Worm (Caenorhabditis elegans): ENCODE measurements around the gene hpo-34.

The hpo-34 gene

ce11 chrX:11465215-11465614, 53.7 kb downstream of the hpo-34 start, which contains the start of gene lin-14 (continued):
- TF ChIP-seq pbrm-1 (GFP tag; IDR thresholded peaks at IDR 0.05) = no peak

- no peak for TF ChIP-seq mel-28 (tag; optimal IDR thresholded peaks at IDR 0.05; ENCODE audit: borderline replicate concordance)
- TF ChIP-seq let-607 (tag; optimal IDR thresholded peaks at IDR 0.05) = peak in 1 of 2 experiments; percentile 4
- TF ChIP-seq nhr-80 (tag; optimal IDR thresholded peaks at IDR 0.05) = peak; percentile 94
- TF ChIP-seq bed-2 (GFP tag; IDR thresholded peaks at IDR 0.05) = no peak
- TF ChIP-seq cebp-1 (GFP tag; IDR thresholded peaks at IDR 0.05) = no peak
- TF ChIP-seq cebp-1 (tag; optimal IDR thresholded peaks at IDR 0.05) = peak; percentile 33
- no peak for TF ChIP-seq attf-3 (GFP tag; conservative IDR thresholded peaks at IDR 0.05)
- TF ChIP-seq dox-1 (GFP tag; IDR thresholded peaks at IDR 0.05) = peak; percentile 59
- no peak for TF ChIP-seq ceh-27 (GFP tag; optimal IDR thresholded peaks at IDR 0.05)
- TF ChIP-seq K11D2.4 (GFP tag; IDR thresholded peaks at IDR 0.05) = no peak
- TF ChIP-seq ets-4 (GFP tag; optimal IDR thresholded peaks at IDR 0.05) = peak; percentile 30
Measured at ce11 chrX:11464271-11465103, 54.4 kb downstream of the hpo-34 start.

ce11 chrX:11463568-11463967, 55.3 kb downstream of the hpo-34 start:
- no peak for TF ChIP-seq C06A6.2 (GFP tag; conservative IDR thresholded peaks at IDR 0.05)
- no peak for TF ChIP-seq lir-1 (GFP tag; conservative IDR thresholded peaks at IDR 0.05)
- no peak for TF ChIP-seq F33H1.4 (GFP tag; IDR thresholded peaks at IDR 0.05)
- TF ChIP-seq hrde-1 (tag; optimal IDR thresholded peaks at IDR 0.05; ENCODE audit: borderline replicate concordance) = no peak
- no peak for TF ChIP-seq F57A8.1 (GFP tag; optimal IDR thresholded peaks at IDR 0.05)
- no peak for TF ChIP-seq attf-3 (GFP tag; conservative IDR thresholded peaks at IDR 0.05)
- TF ChIP-seq F52B5.7 (tag; optimal IDR thresholded peaks at IDR 0.05) = no peak
- TF ChIP-seq egl-18 (GFP tag; IDR thresholded peaks at IDR 0.05) = no peak
- no peak for TF ChIP-seq nhr-179 (tag; optimal IDR thresholded peaks at IDR 0.05)

- TF ChIP-seq ceh-27 (GFP tag; optimal IDR thresholded peaks at IDR 0.05) (no peak), ceh-40 (GFP tag; IDR thresholded peaks at IDR 0.05) (no peak), Y56A3A.18 (GFP tag; IDR thresholded peaks at IDR 0.05) (no peak), Y53G8AR.9 (GFP tag; conservative IDR thresholded peaks at IDR 0.05) (no peak), attf-6 (GFP tag; IDR thresholded peaks at IDR 0.05) (no peak), F23B12.7 (tag; optimal IDR thresholded peaks at IDR 0.05; ENCODE audit: insufficient read depth) (no peak), nhr-80 (tag; optimal IDR thresholded peaks at IDR 0.05) (no peak), snpc-1.1 (tag; optimal IDR thresholded peaks at IDR 0.05; ENCODE audit: insufficient read depth) (no peak), atf-7 (tag; optimal IDR thresholded peaks at IDR 0.05) (no peak), F57A8.1 (GFP tag; optimal IDR thresholded peaks at IDR 0.05) (no peak)
Measured at ce11 chrX:11463005-11463404, 55.9 kb downstream of the hpo-34 start.

ce11 chrX:11462112-11462511, 56.8 kb downstream of the hpo-34 start:
- TF ChIP-seq dpff-1 (tag; optimal IDR thresholded peaks at IDR 0.05) (no peak), F22D6.2 (tag; optimal IDR thresholded peaks at IDR 0.05) (no peak), Y53F4B.3 (GFP tag; IDR thresholded peaks at IDR 0.05) (no peak), ceh-27 (GFP tag; optimal IDR thresholded peaks at IDR 0.05) (no peak), zfh-2 (GFP tag; conservative IDR thresholded peaks at IDR 0.05) (no peak), rpc-1 (optimal IDR thresholded peaks at IDR 0.05) (no peak), rpc-1 (tag; optimal IDR thresholded peaks at IDR 0.05) (no peak), attf-3 (GFP tag; conservative IDR thresholded peaks at IDR 0.05) (no peak), akir-1 (GFP tag; optimal IDR thresholded peaks at IDR 0.05) (no peak), T07F8.4 (tag; optimal IDR thresholded peaks at IDR 0.05) (no peak), unc-62 (GFP tag; optimal IDR thresholded peaks at IDR 0.05) (no peak), gei-17 (GFP tag; optimal IDR thresholded peaks at IDR 0.05) (no peak), B0261.1 (tag; optimal IDR thresholded peaks at IDR 0.05) (no peak), ztf-26 (tag; optimal IDR thresholded peaks at IDR 0.05) (no peak), snpc-3.4 (tag; optimal IDR thresholded peaks at IDR 0.05) (no peak), Y56A3A.18 (GFP tag; IDR thresholded peaks at IDR 0.05) (no peak), dpl-1 (GFP tag; optimal IDR thresholded peaks at IDR 0.05) (no peak), C06A6.2 (GFP tag; conservative IDR thresholded peaks at IDR 0.05) (no peak)

All from whole organism, young adult.